Worm (Caenorhabditis elegans) whole organism, L4/young adult: Measurements from ENCODE around the gene C44H9.7.

Experiments used
- dao-5 ChIP-seq: sonication (generic microtip); optimal IDR thresholded peaks from 2 replicates; lab custom pipeline; 2016; ENCODE audit warnings: missing genotype, missing genetic modification characterization, moderate library complexity, missing compliant biosample characterization
- him-1 ChIP-seq: sonication (generic microtip); optimal IDR thresholded peaks from 2 replicates; lab custom pipeline; 2016; ENCODE audit warnings: missing genotype, missing genetic modification reagents, missing genetic modification characterization, missing compliant biosample characterization

DNA sequence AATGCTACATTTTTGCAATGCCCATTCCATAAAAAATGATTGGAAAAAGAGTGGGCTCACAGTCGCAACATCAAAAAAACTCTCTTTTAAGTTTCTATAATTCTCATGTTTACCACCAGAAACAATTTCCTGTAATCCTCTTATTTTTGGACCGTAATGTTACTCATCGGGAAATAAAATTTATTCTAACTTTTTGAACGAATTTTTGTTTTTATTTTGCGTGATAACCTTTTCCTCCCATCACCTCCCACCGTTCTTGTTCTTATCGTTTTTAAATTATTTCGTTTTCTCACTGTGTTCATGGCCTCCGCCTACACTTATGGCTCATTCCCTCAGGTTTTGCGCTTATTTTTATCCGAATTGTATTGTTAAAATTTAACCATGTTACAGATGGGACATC lies 4.5 kb upstream of the C44H9.7 start, which contains the start of gene anp-1:
- no peak for TF ChIP-seq him-1
- no peak for TF ChIP-seq dao-5 (tag; lab: Kevin White, UChicago)
